Fruit fly (Drosophila melanogaster): ENCODE data around the gene mth.
A peak's percentile ranks its signal among the peaks of the same experiment; 100 is the strongest.

The mth gene

DNA sequence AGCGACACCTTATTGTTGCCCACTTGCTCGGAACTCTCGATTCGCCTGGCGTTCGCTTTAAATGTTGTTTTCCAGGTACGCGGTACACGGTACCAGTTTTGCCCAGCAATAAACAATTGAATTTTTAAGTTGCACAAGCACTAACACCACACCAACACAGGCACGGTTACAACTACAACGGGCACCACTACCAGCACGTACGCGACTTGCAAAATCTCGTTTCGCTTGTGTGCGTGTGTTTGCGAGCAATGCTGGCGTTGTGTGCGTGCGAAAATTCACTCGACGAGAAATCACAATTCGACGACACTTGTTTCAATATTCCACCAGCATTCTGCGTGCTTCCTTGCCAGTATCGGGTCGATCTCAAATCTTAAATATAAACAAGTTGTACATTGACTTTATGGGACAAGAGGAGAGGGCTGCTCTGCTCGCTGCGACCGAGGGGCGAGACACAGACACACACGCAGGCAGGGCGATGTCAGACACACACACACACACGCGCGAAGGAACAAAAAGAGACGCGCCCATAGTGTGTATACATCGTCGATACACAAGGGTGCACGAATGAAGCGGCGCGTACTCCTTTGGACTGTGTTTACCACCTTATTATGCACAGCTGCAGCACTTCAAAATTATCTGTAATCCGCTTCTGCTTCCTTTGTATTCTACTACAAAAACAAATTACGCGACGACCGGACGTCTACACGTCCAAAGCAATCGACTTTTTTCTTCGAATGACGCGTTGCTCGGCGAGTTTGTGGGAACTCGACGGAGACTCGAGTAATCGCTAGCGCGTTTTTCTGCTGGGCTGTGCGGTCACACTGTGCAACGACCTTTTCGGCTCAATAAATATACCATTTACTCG, 27.4 kb downstream of the mth start, which contains the start of gene fwd (continued):
- no peak for TF ChIP-seq CG7357 (GFP tag; IDR thresholded peaks at IDR 0.05)
- 0 out of 2 replicates have a peak, but pooled peaks have one; percentile 19 for TF ChIP-seq Ptx1 (GFP tag; IDR thresholded peaks at IDR 0.05)
- peak; percentile 15; the same call in 1 of the 2 replicates for TF ChIP-seq sob (GFP tag; IDR thresholded peaks at IDR 0.05)
- TF ChIP-seq mam (GFP tag; optimal IDR thresholded peaks at IDR 0.05): peak; percentile 14
- no peak for TF ChIP-seq btn (GFP tag; optimal IDR thresholded peaks at IDR 0.05)
- TF ChIP-seq MTF-1 (GFP tag; optimal IDR thresholded peaks at IDR 0.05; ENCODE audit: borderline replicate concordance): no peak
- TF ChIP-seq NC2β (GFP tag; optimal IDR thresholded peaks at IDR 0.05): peak; percentile 27
- TF ChIP-seq CG14667 (GFP tag; IDR thresholded peaks at IDR 0.05): no peak
- no peak for TF ChIP-seq Mad (GFP tag; optimal IDR thresholded peaks at IDR 0.05)
- peak; percentile 41; the same call in 2 of the 4 replicates for TF ChIP-seq Dll (GFP tag; IDR thresholded peaks at IDR 0.05; ENCODE audit: partially characterized antibody)
- no peak for TF ChIP-seq Gug (GFP tag; IDR thresholded peaks at IDR 0.05)
- TF ChIP-seq vfl (GFP tag; optimal IDR thresholded peaks at IDR 0.05): no peak
- no peak for TF ChIP-seq Trl (optimal IDR thresholded peaks at IDR 0.05)
- TF ChIP-seq Trl (GFP tag; optimal IDR thresholded peaks at IDR 0.05): no peak
- TF ChIP-seq CG2712 (tag; optimal IDR thresholded peaks at IDR 0.05): peak; percentile 41
- peak; percentile 18 for TF ChIP-seq Camta (GFP tag; optimal IDR thresholded peaks at IDR 0.05)
- no peak for TF ChIP-seq org-1 (GFP tag; optimal IDR thresholded peaks at IDR 0.05)
- TF ChIP-seq CG10267 (tag; optimal IDR thresholded peaks at IDR 0.05): peak; percentile 65
- no peak for TF ChIP-seq toy (GFP tag; IDR thresholded peaks at IDR 0.05)
- TF ChIP-seq pnt (GFP tag; optimal IDR thresholded peaks at IDR 0.05): no peak
- no peak for TF ChIP-seq sens-2 (GFP tag; IDR thresholded peaks at IDR 0.05)
- TF ChIP-seq CG3407 (GFP tag; optimal IDR thresholded peaks at IDR 0.05): peak; percentile 11
- peak; percentile 38; the same call in 1 of the 2 replicates for TF ChIP-seq CG9932 (GFP tag; IDR thresholded peaks at IDR 0.05)
- TF ChIP-seq CG11085 (GFP tag; IDR thresholded peaks at IDR 0.05): no peak
- peak; percentile 7 to 38 for TF ChIP-seq dpn (GFP tag; optimal IDR thresholded peaks at IDR 0.05)
- TF ChIP-seq CG18599 (GFP tag; optimal IDR thresholded peaks at IDR 0.05): peak; percentile 71
- TF ChIP-seq fru (optimal IDR thresholded peaks at IDR 0.05): no peak
- TF ChIP-seq CG14050 (GFP tag; IDR thresholded peaks at IDR 0.05): no peak
- no peak for TF ChIP-seq tna (GFP tag; IDR thresholded peaks at IDR 0.05; ENCODE audit: partially characterized antibody)
- TF ChIP-seq lmd (GFP tag; IDR thresholded peaks at IDR 0.05): no peak
- TF ChIP-seq bsh (GFP tag; optimal IDR thresholded peaks at IDR 0.05): peak in 1 of 2 experiments; percentile 28
- TF ChIP-seq CG10543 (GFP tag; optimal IDR thresholded peaks at IDR 0.05): peak; percentile 82
- TF ChIP-seq CG16779 (GFP tag; IDR thresholded peaks at IDR 0.05): no peak
- peak; percentile 2 for TF ChIP-seq NC2α (GFP tag; optimal IDR thresholded peaks at IDR 0.05)
- TF ChIP-seq ase (GFP tag; IDR thresholded peaks at IDR 0.05): no peak
- TF ChIP-seq CG34376 (GFP tag; optimal IDR thresholded peaks at IDR 0.05): peak; percentile 21
- no peak for TF ChIP-seq sim (GFP tag; IDR thresholded peaks at IDR 0.05)
- TF ChIP-seq CG16815 (GFP tag; optimal IDR thresholded peaks at IDR 0.05): no peak
- peak; percentile 15; the same call in 1 of the 2 replicates for TF ChIP-seq ssp (GFP tag; IDR thresholded peaks at IDR 0.05)
- TF ChIP-seq sc (optimal IDR thresholded peaks at IDR 0.05): no peak
- TF ChIP-seq sc (GFP tag; optimal IDR thresholded peaks at IDR 0.05): no peak
- no peak for TF ChIP-seq tio (GFP tag; optimal IDR thresholded peaks at IDR 0.05)
- no peak for TF ChIP-seq slou (GFP tag; optimal IDR thresholded peaks at IDR 0.05)
- TF ChIP-seq CG14965 (GFP tag; optimal IDR thresholded peaks at IDR 0.05; ENCODE audit: borderline replicate concordance): no peak
- TF ChIP-seq CG6813 (GFP tag; optimal IDR thresholded peaks at IDR 0.05): no peak
- no peak for TF ChIP-seq CG11560 (tag; IDR thresholded peaks at IDR 0.05)
- no peak for TF ChIP-seq gt (GFP tag; IDR thresholded peaks at IDR 0.05)
- peak; percentile 19 for TF ChIP-seq CG7556 (GFP tag; optimal IDR thresholded peaks at IDR 0.05)
- peak; percentile 14; the same call in 1 of the 2 replicates for TF ChIP-seq ttk (GFP tag; IDR thresholded peaks at IDR 0.05)
- TF ChIP-seq CG11456 (GFP tag; IDR thresholded peaks at IDR 0.05): no peak
- TF ChIP-seq CG6175 (GFP tag; IDR thresholded peaks at IDR 0.05): no peak
